Fruit fly (Drosophila melanogaster) whole organism, embryonic: ENCODE results near the gene RpS5b.

Experiments
- Awh ChIP-seq: fragments of 200-800 bp; sonication (Bioruptor generic); IDR thresholded peaks from 2 replicates; pipeline ENCODE4, ENCODE4 v1.3.6; 2022; ENCODE audit warnings: missing biosample characterization, missing genetic modification characterization
- CG1024 ChIP-seq: fragments of 200-800 bp; sonication (Bioruptor generic); IDR thresholded peaks from 2 replicates; pipeline ENCODE4 v1.3.6; 2022; ENCODE audit warnings: missing biosample characterization, missing genetic modification characterization
- CG11456 ChIP-seq: fragments of 200-800 bp; sonication (Bioruptor generic); IDR thresholded peaks from 3 replicates; pipeline ENCODE4 v1.3.6; 2022; ENCODE audit warnings: missing biosample characterization, missing genetic modification characterization
- CG11696 ChIP-seq: fragments of 200-800 bp; sonication (Bioruptor generic); IDR thresholded peaks from 2 replicates; pipeline ENCODE4 v1.3.6; 2022; ENCODE audit warnings: missing biosample characterization, missing genetic modification characterization
- CG13123 ChIP-seq: fragments of 200-800 bp; sonication (Bioruptor generic); optimal IDR thresholded peaks from 2 replicates; lab custom pipeline; 2016; ENCODE audit warnings: missing biosample characterization, missing genetic modification characterization
- CG14050 ChIP-seq: fragments of 200-800 bp; sonication (Bioruptor generic); IDR thresholded peaks from 3 replicates; pipeline ENCODE4 v1.3.6; 2022; ENCODE audit warnings: missing biosample characterization, missing genetic modification characterization
- CG16815 ChIP-seq: fragments of 200-800 bp; sonication (Bioruptor generic); optimal IDR thresholded peaks from 3 replicates; lab custom pipeline; 2017; ENCODE audit warnings: missing biosample characterization, mild to moderate bottlenecking, missing genetic modification characterization
- CG18262 ChIP-seq: fragments of 200-800 bp; optimal IDR thresholded peaks from 3 replicates; lab custom pipeline; 2019; ENCODE audit warnings: missing biosample characterization, mild to moderate bottlenecking, missing genetic modification characterization, moderate library complexity
- CG18764 ChIP-seq: fragments of 200-800 bp; sonication (Bioruptor generic); optimal IDR thresholded peaks from 3 replicates; lab custom pipeline; 2016; ENCODE audit warnings: missing biosample characterization, missing genetic modification characterization
- CG3847 ChIP-seq: fragments of 200-800 bp; sonication (Bioruptor generic); IDR thresholded peaks from 2 replicates; pipeline ENCODE4 v1.3.6; 2022; ENCODE audit warnings: missing biosample characterization, missing genetic modification characterization
- CG43689 ChIP-seq: fragments of 200-800 bp; sonication (Bioruptor generic); IDR thresholded peaks from 2 replicates; pipeline ENCODE4 v1.3.6; 2022; ENCODE audit warnings: missing biosample characterization, missing genetic modification characterization
- CG6791 ChIP-seq: fragments of 200-800 bp; sonication (Bioruptor generic); IDR thresholded peaks from 3 replicates; pipeline ENCODE4 v1.3.6; 2022; ENCODE audit warnings: missing biosample characterization, missing genetic modification characterization; ENCODE audit not compliant: partially characterized antibody
- CG7556 ChIP-seq: fragments of 200-800 bp; sonication (Bioruptor generic); optimal IDR thresholded peaks from 2 replicates; lab custom pipeline; 2017; ENCODE audit warnings: missing biosample characterization, mild to moderate bottlenecking, missing genetic modification characterization
- CG7745 ChIP-seq: fragments of 200-800 bp; sonication (Bioruptor generic); optimal IDR thresholded peaks from 2 replicates; lab custom pipeline; 2018; ENCODE audit warnings: missing biosample characterization, mild to moderate bottlenecking, missing genetic modification characterization, moderate library complexity
- CG7963 ChIP-seq: fragments of 200-800 bp; sonication (Bioruptor generic); IDR thresholded peaks from 3 replicates; pipeline ENCODE4 v1.3.6; 2022; ENCODE audit warnings: missing biosample characterization, missing genetic modification characterization; ENCODE audit not compliant: partially characterized antibody
- CkIIα-i1 ChIP-seq: fragments of 200-800 bp; sonication (Bioruptor generic); IDR thresholded peaks from 2 replicates; pipeline ENCODE4 v1.3.6; 2022; ENCODE audit warnings: missing biosample characterization, missing genetic modification characterization
- Ets97D ChIP-seq: fragments of 200-800 bp; sonication (Bioruptor generic); optimal IDR thresholded peaks from 3 replicates; lab custom pipeline; 2016; ENCODE audit warnings: missing biosample characterization, missing genetic modification characterization
- Fer1 ChIP-seq: fragments of 200-800 bp; sonication (Bioruptor generic); optimal IDR thresholded peaks from 2 replicates; lab custom pipeline; 2017; ENCODE audit warnings: missing biosample characterization, mild to moderate bottlenecking, missing genetic modification characterization
- HLHmδ ChIP-seq: fragments of 200-800 bp; sonication (Bioruptor generic); optimal IDR thresholded peaks from 2 replicates; lab custom pipeline; 2018; ENCODE audit warnings: missing biosample characterization, mild to moderate bottlenecking, missing genetic modification characterization, moderate library complexity
- Mrtf ChIP-seq: fragments of 200-800 bp; sonication (Bioruptor generic); IDR thresholded peaks from 3 replicates; pipeline ENCODE4 v1.3.6; 2022; ENCODE audit warnings: missing biosample characterization, missing genetic modification characterization
- Nf-YB ChIP-seq: fragments of 200-800 bp; sonication (Bioruptor generic); optimal IDR thresholded peaks from 3 replicates; lab custom pipeline; 2019; ENCODE audit warnings: missing biosample characterization, mild to moderate bottlenecking, missing genetic modification characterization, moderate library complexity
- al ChIP-seq: fragments of 200-800 bp; sonication (Bioruptor generic); IDR thresholded peaks from 2 replicates; pipeline ENCODE4 v1.3.6; 2022; ENCODE audit warnings: missing biosample characterization, missing genetic modification characterization
- amos ChIP-seq: fragments of 200-800 bp; sonication (Bioruptor generic); IDR thresholded peaks from 2 replicates; pipeline ENCODE4 v1.3.6; 2022; ENCODE audit warnings: missing biosample characterization, missing genetic modification characterization; ENCODE audit not compliant: partially characterized antibody
- ara ChIP-seq: fragments of 200-800 bp; sonication (Bioruptor generic); IDR thresholded peaks from 2 replicates; pipeline ENCODE4 v1.3.6; 2022; ENCODE audit warnings: missing biosample characterization, missing genetic modification characterization
- ash1 ChIP-seq: fragments of 200-800 bp; sonication (Bioruptor generic); optimal IDR thresholded peaks from 2 replicates; lab custom pipeline; 2018; ENCODE audit warnings: missing biosample characterization, mild to moderate bottlenecking, missing genetic modification characterization
- ato ChIP-seq: fragments of 200-800 bp; sonication (Bioruptor generic); IDR thresholded peaks from 2 replicates; pipeline ENCODE4 v1.3.6; 2022; ENCODE audit warnings: missing biosample characterization, missing genetic modification characterization; ENCODE audit not compliant: partially characterized antibody
- az2 ChIP-seq: fragments of 200-800 bp; sonication (Bioruptor generic); optimal IDR thresholded peaks from 3 replicates; lab custom pipeline; 2016; ENCODE audit warnings: missing biosample characterization, missing genetic modification characterization
- bbx ChIP-seq: fragments of 200-800 bp; sonication (Bioruptor generic); IDR thresholded peaks from 2 replicates; pipeline ENCODE4 v1.3.6; 2022; ENCODE audit warnings: missing biosample characterization, missing genetic modification characterization; ENCODE audit not compliant: partially characterized antibody
- bowl ChIP-seq: fragments of 200-800 bp; sonication (Bioruptor generic); IDR thresholded peaks from 2 replicates; pipeline ENCODE4 v1.3.6; 2022; ENCODE audit warnings: missing biosample characterization, missing genetic modification characterization
- bsh ChIP-seq, 2 experiments: fragments of 200-800 bp; sonication (Bioruptor generic); optimal IDR thresholded peaks; 2 replicates each; lab custom pipeline; 2017 to 2018; ENCODE audit warnings: mild to moderate bottlenecking in 2 of 2, missing biosample characterization in 2 of 2, missing genetic modification characterization in 2 of 2, moderate library complexity in 1 of 2
- da ChIP-seq: fragments of 200-800 bp; sonication (Bioruptor generic); optimal IDR thresholded peaks from 2 replicates; lab custom pipeline; 2016; ENCODE audit warnings: missing biosample characterization, missing genetic modification characterization
- dan ChIP-seq: fragments of 200-800 bp; sonication (Bioruptor generic); IDR thresholded peaks from 2 replicates; pipeline ENCODE4 v1.3.6; 2022; ENCODE audit warnings: missing biosample characterization, missing genetic modification characterization
- danr ChIP-seq: fragments of 200-800 bp; sonication (Bioruptor generic); IDR thresholded peaks from 2 replicates; pipeline ENCODE4 v1.3.6; 2022; ENCODE audit warnings: missing biosample characterization, missing genetic modification characterization
- fru ChIP-seq: fragments of >200 bp; optimal IDR thresholded peaks from 2 replicates; lab custom pipeline; 2017
- gem ChIP-seq: fragments of 200-800 bp; sonication (Bioruptor generic); optimal IDR thresholded peaks from 2 replicates; lab custom pipeline; 2019; ENCODE audit warnings: missing biosample characterization, mild to moderate bottlenecking, missing genetic modification characterization, moderate library complexity
- hbn ChIP-seq: fragments of 200-800 bp; sonication (Bioruptor generic); IDR thresholded peaks from 2 replicates; pipeline ENCODE4 v1.3.6; 2022; ENCODE audit warnings: missing biosample characterization, missing genetic modification characterization; ENCODE audit not compliant: partially characterized antibody
- ind ChIP-seq: fragments of 200-800 bp; sonication (Bioruptor generic); optimal IDR thresholded peaks from 3 replicates; lab custom pipeline; 2016; ENCODE audit warnings: missing biosample characterization, missing genetic modification characterization
- jumu ChIP-seq: fragments of 200-800 bp; sonication (Bioruptor generic); optimal IDR thresholded peaks from 3 replicates; lab custom pipeline; 2016; ENCODE audit warnings: missing biosample characterization, missing genetic modification characterization
- ken ChIP-seq: fragments of 200-800 bp; sonication (Bioruptor generic); IDR thresholded peaks from 3 replicates; pipeline ENCODE4 v1.3.6; 2022; ENCODE audit warnings: missing biosample characterization, missing genetic modification characterization
- knrl ChIP-seq: fragments of 200-800 bp; sonication (Bioruptor generic); IDR thresholded peaks from 3 replicates; pipeline ENCODE4 v1.3.6; 2022; ENCODE audit warnings: missing biosample characterization, missing genetic modification characterization; ENCODE audit not compliant: partially characterized antibody
- lbe ChIP-seq: fragments of 200-800 bp; sonication (Bioruptor generic); optimal IDR thresholded peaks from 2 replicates; lab custom pipeline; 2016; ENCODE audit warnings: missing biosample characterization, mild to moderate bottlenecking, missing genetic modification characterization
- luna ChIP-seq: fragments of 200-800 bp; sonication (Bioruptor generic); optimal IDR thresholded peaks from 2 replicates; lab custom pipeline; 2016; ENCODE audit warnings: missing biosample characterization, missing genetic modification characterization
- mam ChIP-seq: fragments of 200-800 bp; sonication (Bioruptor generic); optimal IDR thresholded peaks from 3 replicates; lab custom pipeline; 2016; ENCODE audit warnings: missing biosample characterization, missing genetic modification characterization
- pb ChIP-seq: fragments of 200-800 bp; sonication (Bioruptor generic); optimal IDR thresholded peaks from 3 replicates; lab custom pipeline; 2016; ENCODE audit warnings: missing biosample characterization, missing genetic modification characterization
- prd ChIP-seq, 3 experiments: fragments of >200 bp in 2 of 3; fragments of 200-800 bp in 1 of 3; sonication (Bioruptor generic) in 1 of 3; optimal IDR thresholded peaks in 2 of 3; IDR thresholded peaks in 1 of 3; 2 replicates in 2 of 3; 3 replicates in 1 of 3; pipeline versions ENCODE4 v1.3.6 to Lab custom; 2017 to 2022; ENCODE audit warnings: missing biosample characterization in 1 of 3, missing genetic modification characterization in 1 of 3
- slbo ChIP-seq: fragments of 200-800 bp; sonication (Bioruptor generic); IDR thresholded peaks from 2 replicates; pipeline ENCODE4 v1.3.6; 2022; ENCODE audit warnings: missing biosample characterization, missing genetic modification characterization
- sob ChIP-seq: fragments of 200-800 bp; sonication (Bioruptor generic); IDR thresholded peaks from 2 replicates; pipeline ENCODE4 v1.3.6; 2022; ENCODE audit warnings: missing biosample characterization, missing genetic modification characterization
- stwl ChIP-seq: fragments of 200-800 bp; sonication (Bioruptor generic); optimal IDR thresholded peaks from 3 replicates; lab custom pipeline; 2018; ENCODE audit warnings: missing biosample characterization, mild to moderate bottlenecking, missing genetic modification characterization, moderate library complexity
- tll ChIP-seq, 2 experiments: fragments of 200-800 bp in 1 of 2; fragments of >200 bp in 1 of 2; sonication (Bioruptor generic) in 1 of 2; optimal IDR thresholded peaks; 2 replicates each; lab custom pipeline; 2017 to 2019; ENCODE audit warnings: missing biosample characterization in 2 of 2, missing genetic modification characterization in 2 of 2, mild to moderate bottlenecking in 1 of 2, moderate library complexity in 1 of 2

Gene RpS5b

DNA sequence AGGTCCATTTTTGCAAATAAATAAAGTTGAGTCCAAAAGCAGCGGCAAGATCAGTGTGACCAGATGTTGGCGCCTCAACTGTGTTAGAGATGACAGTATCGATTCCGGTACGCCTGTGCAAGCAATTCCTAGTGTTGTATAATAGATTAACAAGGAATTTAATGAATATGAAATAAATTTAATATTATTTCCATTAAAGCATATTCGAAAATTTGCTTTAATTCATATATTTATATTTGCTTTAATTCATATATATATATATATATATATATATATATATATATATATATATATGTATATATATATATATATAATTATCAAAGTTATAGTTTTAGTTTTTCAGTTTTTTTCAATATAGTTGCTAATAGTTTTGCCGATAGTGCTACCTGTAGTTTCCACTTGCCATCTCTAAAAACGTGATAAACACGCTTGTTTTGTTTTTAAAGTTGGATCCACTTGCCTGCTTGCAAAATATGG, 3.0 kb downstream of the RpS5b start, which contains the start of the genes Nup93-2 and CG3817 (continued):
- TF ChIP-seq ind (GFP tag; lab: Kevin White, UChicago) (peak; percentile 69), CkIIα-i1 (no peak), CG1024 (no peak; the same call in 1 of the 2 replicates), tll (GFP tag; optimal IDR thresholded peaks at IDR 0.05; lab: Kevin White, UChicago) (no peak), CG11456 (peak; percentile 77; the same call in 2 of the 3 replicates), CG3847 (GFP tag; lab: Robert Waterston, UW) (peak; percentile 70), ato (peak; percentile 10; the same call in 1 of the 2 replicates), Mrtf (peak; percentile 67), Awh (GFP tag; lab: Robert Waterston, UW) (no peak), bowl (GFP tag; lab: Robert Waterston, UW) (no peak), ara (GFP tag; lab: Robert Waterston, UW) (0 out of 2 replicates have a peak, but pooled peaks have one; percentile 50), stwl (tag; lab: Kevin White, UChicago) (peak; percentile 81), amos (peak; percentile 66), CG18764 (peak; percentile 7), CG7745 (tag; lab: Kevin White, UChicago) (no peak), CG7963 (GFP tag; lab: Robert Waterston, UW) (0 out of 3 replicates have a peak, but pooled peaks have one; percentile 45), Ets97D (peak; percentile 52), luna (GFP tag; lab: Kevin White, UChicago) (no peak), CG43689 (no peak), al (peak; percentile 78), CG16815 (GFP tag; lab: Kevin White, UChicago) (peak; percentile 20), Nf-YB (peak; percentile 30), bbx (peak; percentile 75), danr (GFP tag; lab: Robert Waterston, UW) (peak; percentile 7; the same call in 1 of the 2 replicates), knrl (GFP tag; lab: Robert Waterston, UW) (peak; percentile 51; the same call in 1 of the 3 replicates), prd (optimal IDR thresholded peaks at IDR 0.05; lab: Kevin White, UChicago) (no peak), prd (GFP tag; IDR thresholded peaks at IDR 0.05; lab: Robert Waterston, UW) (peak; percentile 82), hbn (GFP tag; lab: Robert Waterston, UW) (no peak), da (GFP tag; lab: Kevin White, UChicago) (no peak), dan (GFP tag; lab: Robert Waterston, UW) (0 out of 2 replicates have a peak, but pooled peaks have one; percentile 30), mam (GFP tag; lab: Kevin White, UChicago) (peak; percentile 67), CG13123 (GFP tag; lab: Kevin White, UChicago) (no peak), lbe (GFP tag; lab: Kevin White, UChicago) (no peak), bsh (GFP tag; optimal IDR thresholded peaks at IDR 0.05; lab: Kevin White, UChicago) (peak in 1 of 2 experiments; percentile 43), fru (no peak), CG6791 (GFP tag; lab: Robert Waterston, UW) (peak; percentile 65; the same call in 2 of the 3 replicates), CG7556 (GFP tag; lab: Kevin White, UChicago) (peak; percentile 56), CG14050 (GFP tag; lab: Robert Waterston, UW) (no peak), az2 (GFP tag; lab: Kevin White, UChicago) (peak; percentile 34), gem (tag; lab: Kevin White, UChicago) (peak; percentile 89), ash1 (no peak), CG11696 (0 out of 2 replicates have a peak, but pooled peaks have one; percentile 11), jumu (GFP tag; lab: Kevin White, UChicago) (peak; percentile 44), slbo (GFP tag; lab: Robert Waterston, UW) (peak; percentile 83), pb (no peak), sob (GFP tag; lab: Robert Waterston, UW) (peak; percentile 89), Fer1 (GFP tag; lab: Kevin White, UChicago) (no peak), HLHmδ (GFP tag; lab: Kevin White, UChicago) (no peak), CG18262 (tag; lab: Kevin White, UChicago) (peak; percentile 77), ken (GFP tag; lab: Robert Waterston, UW) (peak; percentile 69; the same call in 2 of the 3 replicates)
